Worm (Caenorhabditis elegans) whole organism, midembryonic: ENCODE data around the gene sec-31.
A peak's percentile ranks its signal among the peaks of the same experiment; 100 is the strongest.
"Not testable (repeated sequence)": the region's sequence is repeated elsewhere in the genome, so short reads cannot be mapped to it uniquely, and the experiment has no call there.

Experiments
- T22C8.4 ChIP-seq: fragments of 200-800 bp; sonication (Bioruptor generic); IDR thresholded peaks from 2 replicates; pipeline ENCODE4 v1.3.6; 2022; ENCODE audit warnings: missing genetic modification characterization, missing compliant biosample characterization
- cog-1 ChIP-seq: sonication (generic microtip); optimal IDR thresholded peaks from 2 replicates; lab custom pipeline; 2016; ENCODE audit warnings: missing genetic modification characterization, missing compliant biosample characterization
- flt-1 ChIP-seq: fragments of 200-800 bp; sonication (Bioruptor generic); IDR thresholded peaks from 2 replicates; pipeline ENCODE4 v1.3.6; 2022; ENCODE audit warnings: missing genetic modification characterization, missing compliant biosample characterization
- klf-2 ChIP-seq: fragments of 200-800 bp; sonication (Bioruptor generic); conservative IDR thresholded peaks from 2 replicates; pipeline ENCODE4 v1.3.6; 2022; ENCODE audit warnings: missing genetic modification reagents, missing genetic modification characterization, missing compliant biosample characterization
- med-1 ChIP-seq: sonication (generic microtip); optimal IDR thresholded peaks from 2 replicates; lab custom pipeline; 2017; ENCODE audit warnings: missing genetic modification characterization, mild to moderate bottlenecking, missing compliant biosample characterization, antibody characterized with exemption, missing genetic modification reagents; ENCODE audit not compliant: insufficient read depth
- ref-1 ChIP-seq: fragments of 200-800 bp; sonication (Bioruptor generic); conservative IDR thresholded peaks from 2 replicates; pipeline ENCODE4 v1.3.6; 2022; ENCODE audit warnings: missing genetic modification reagents, missing genetic modification characterization, missing compliant biosample characterization
- tab-1 ChIP-seq: fragments of 200-800 bp; sonication (Bioruptor generic); IDR thresholded peaks from 2 replicates; pipeline ENCODE4 v1.3.6; 2022; ENCODE audit warnings: missing genetic modification characterization, missing compliant biosample characterization
- ztf-23 ChIP-seq: fragments of 200-800 bp; sonication (Bioruptor generic); IDR thresholded peaks from 2 replicates; pipeline ENCODE4 v1.3.6; 2022; ENCODE audit warnings: missing genetic modification reagents, missing genetic modification characterization, missing compliant biosample characterization
- ztf-29 ChIP-seq: fragments of 200-800 bp; sonication (Bioruptor generic); IDR thresholded peaks from 2 replicates; pipeline ENCODE4 v1.3.6; 2022; ENCODE audit warnings: missing genetic modification reagents, missing genetic modification characterization, missing compliant biosample characterization

sec-31 gene

ce11 chrIV:11371645-11372044, at the start of gene sec-31:
TSS of gene sec-31 (minus strand) at chrIV:11371792.
- no peak for TF ChIP-seq ztf-29 (GFP tag; lab: Robert Waterston, UW)

- not testable (repeated sequence) for TF ChIP-seq T22C8.4; flt-1 (GFP tag; lab: Robert Waterston, UW); ref-1
Observed at ce11 chrIV:11416724-11417123, 45.1 kb upstream of the sec-31 start, which contains the start of gene F22B3.5. TSS of gene F22B3.5 (minus strand) at chrIV:11416824.

ce11 chrIV:11414920-11415319, 43.3 kb upstream of the sec-31 start, which contains the start of gene F22B3.10:
TSS of gene F22B3.10 (minus strand) at chrIV:11415020.
- TF ChIP-seq tab-1 (GFP tag; lab: Robert Waterston, UW) = no peak
- TF ChIP-seq med-1 (GFP tag; lab: Kevin White, UChicago) = no peak

- no peak for TF ChIP-seq cog-1 (tag; lab: Kevin White, UChicago)
- no peak for TF ChIP-seq tab-1 (GFP tag; lab: Robert Waterston, UW)
- no peak for TF ChIP-seq ref-1
- no peak for TF ChIP-seq flt-1 (GFP tag; lab: Robert Waterston, UW)
- no peak for TF ChIP-seq ztf-29 (GFP tag; lab: Robert Waterston, UW)
- no peak for TF ChIP-seq ztf-23 (GFP tag; lab: Robert Waterston, UW)
- TF ChIP-seq T22C8.4 = no peak
- TF ChIP-seq klf-2 (GFP tag; lab: Robert Waterston, UW) = no peak
- no peak for TF ChIP-seq med-1 (GFP tag; lab: Kevin White, UChicago)
Observed at ce11 chrIV:11410084-11410483, 38.5 kb upstream of the sec-31 start, which contains the start of gene gfat-2. TSS of gene gfat-2 (plus strand) at chrIV:11410228.

- peak; percentile 57; the same call in 1 of the 2 replicates for TF ChIP-seq ztf-23 (GFP tag; lab: Robert Waterston, UW)
Observed at ce11 chrIV:11406744-11407690, 35.4 kb upstream of the sec-31 start, which contains the start of the genes his-63 and his-64. TSS of gene his-63 (minus strand) at chrIV:11406861. TSS of gene his-64 (plus strand) at chrIV:11407116.

- no peak for TF ChIP-seq cog-1 (tag; lab: Kevin White, UChicago)
- no peak for TF ChIP-seq flt-1 (GFP tag; lab: Robert Waterston, UW)
- no peak for TF ChIP-seq tab-1 (GFP tag; lab: Robert Waterston, UW)
- no peak for TF ChIP-seq ztf-23 (GFP tag; lab: Robert Waterston, UW)
- TF ChIP-seq ztf-29 (GFP tag; lab: Robert Waterston, UW) = no peak
- no peak for TF ChIP-seq med-1 (GFP tag; lab: Kevin White, UChicago)
- TF ChIP-seq ref-1 = no peak
Observed at ce11 chrIV:11403288-11403991, 31.8 kb upstream of the sec-31 start, which contains the start of the genes memi-3 and cyp-31A2. TSS of gene memi-3 (minus strand) at chrIV:11403338. TSS of gene cyp-31A2 (plus strand) at chrIV:11403961.

ce11 chrIV:11401482-11401881, 29.9 kb upstream of the sec-31 start:
- TF ChIP-seq klf-2 (GFP tag; lab: Robert Waterston, UW) = no peak
- TF ChIP-seq tab-1 (GFP tag; lab: Robert Waterston, UW) = no peak
- no peak for TF ChIP-seq flt-1 (GFP tag; lab: Robert Waterston, UW)
- no peak for TF ChIP-seq T22C8.4
- no peak for TF ChIP-seq med-1 (GFP tag; lab: Kevin White, UChicago)
- no peak for TF ChIP-seq ref-1
- TF ChIP-seq ztf-23 (GFP tag; lab: Robert Waterston, UW) = no peak
- TF ChIP-seq ztf-29 (GFP tag; lab: Robert Waterston, UW) = no peak
- no peak for TF ChIP-seq cog-1 (tag; lab: Kevin White, UChicago)

ce11 chrIV:11398267-11398825, 26.8 kb upstream of the sec-31 start, which contains the start of gene dsl-6:
TSS of gene dsl-6 (minus strand) at chrIV:11398317.
- TF ChIP-seq cog-1 (tag; lab: Kevin White, UChicago); med-1 (GFP tag; lab: Kevin White, UChicago); tab-1 (GFP tag; lab: Robert Waterston, UW): not testable (repeated sequence)

- no peak for TF ChIP-seq flt-1 (GFP tag; lab: Robert Waterston, UW)
- TF ChIP-seq med-1 (GFP tag; lab: Kevin White, UChicago) = no peak
- no peak for TF ChIP-seq ztf-29 (GFP tag; lab: Robert Waterston, UW)
- TF ChIP-seq cog-1 (tag; lab: Kevin White, UChicago) = no peak
- no peak for TF ChIP-seq klf-2 (GFP tag; lab: Robert Waterston, UW)
- TF ChIP-seq T22C8.4 = no peak
- TF ChIP-seq ref-1 = no peak
- TF ChIP-seq ztf-23 (GFP tag; lab: Robert Waterston, UW) = no peak
- no peak for TF ChIP-seq tab-1 (GFP tag; lab: Robert Waterston, UW)
Observed at ce11 chrIV:11394243-11394642, 22.7 kb upstream of the sec-31 start, which contains the start of gene tag-89. TSS of gene tag-89 (plus strand) at chrIV:11394543.
